Worm (Caenorhabditis elegans): ENCODE data around the gene col-168.

- TF ChIP-seq unc-62 (GFP tag; optimal IDR thresholded peaks at IDR 0.05) (no peak), pha-4 (tag; optimal IDR thresholded peaks at IDR 0.05) (no peak), R02D3.7 (tag; optimal IDR thresholded peaks at IDR 0.05) (no peak), ama-1 (optimal IDR thresholded peaks at IDR 0.05) (no peak), fkh-10 (GFP tag; optimal IDR thresholded peaks at IDR 0.05) (no peak), nhr-25 (tag; optimal IDR thresholded peaks at IDR 0.05) (no peak), tbx-2 (tag; optimal IDR thresholded peaks at IDR 0.05) (no peak), lin-39 (tag; optimal IDR thresholded peaks at IDR 0.05) (no peak), nhr-28 (tag; optimal IDR thresholded peaks at IDR 0.05) (no peak), mdl-1 (tag; optimal IDR thresholded peaks at IDR 0.05) (no peak), ztf-11 (tag; optimal IDR thresholded peaks at IDR 0.05) (no peak), elt-1 (tag; optimal IDR thresholded peaks at IDR 0.05) (no peak), fos-1 (tag; optimal IDR thresholded peaks at IDR 0.05) (no peak), lsy-12 (tag; optimal IDR thresholded peaks at IDR 0.05) (no peak)
Observed at ce11 chrX:6292812-6293211, 33.4 kb upstream of the col-168 start, which contains the start of gene mom-1.
